Worm (Caenorhabditis elegans): ENCODE data around the gene sre-16.

DNA sequence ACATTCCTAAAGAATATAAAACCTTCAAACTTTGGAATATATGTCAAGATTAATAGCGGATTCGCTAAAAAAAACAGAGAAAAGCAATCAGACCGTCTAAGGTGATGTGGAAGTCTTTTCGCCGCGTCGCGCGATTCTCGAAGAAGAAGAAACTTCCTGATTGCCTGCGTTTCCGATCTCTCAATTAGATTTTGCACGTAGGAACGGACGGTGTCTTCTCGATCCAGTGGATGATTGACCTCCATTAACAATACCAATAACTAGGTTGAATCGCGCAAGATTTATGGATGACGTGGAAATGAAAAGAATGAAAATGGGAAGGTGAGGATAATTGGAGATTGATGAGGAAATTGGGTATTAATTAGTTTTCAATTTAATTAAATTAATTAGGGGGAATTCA lies 18.8 kb downstream of the sre-16 start:
- no peak for TF ChIP-seq aly-1 (tag; optimal IDR thresholded peaks at IDR 0.05)
- TF ChIP-seq ceh-36 (tag; optimal IDR thresholded peaks at IDR 0.05), result no peak
- no peak for TF ChIP-seq tbx-11 (GFP tag; IDR thresholded peaks at IDR 0.05)
- TF ChIP-seq tra-4 (tag; optimal IDR thresholded peaks at IDR 0.05), result no peak
- TF ChIP-seq hnd-1 (tag; optimal IDR thresholded peaks at IDR 0.05), result no peak
- TF ChIP-seq tbx-37 (GFP tag; conservative IDR thresholded peaks at IDR 0.05), result no peak
